Fruit fly (Drosophila melanogaster) whole organism, prepupa: ENCODE data around the gene Droj2.

Experiments
- CG10669 ChIP-seq: fragments of 200-800 bp; sonication (Bioruptor generic); optimal IDR thresholded peaks from 3 replicates; lab custom pipeline; 2018; ENCODE audit warnings: missing biosample characterization, mild to moderate bottlenecking, missing genetic modification characterization, moderate library complexity
- CG11294 ChIP-seq: fragments of 200-800 bp; sonication (Bioruptor generic); IDR thresholded peaks from 2 replicates; pipeline ENCODE4 v1.3.6; 2022; ENCODE audit warnings: missing biosample characterization, missing genetic modification characterization
- CG11902 ChIP-seq: fragments of 200-800 bp; sonication (Bioruptor generic); optimal IDR thresholded peaks from 3 replicates; lab custom pipeline; 2016; ENCODE audit warnings: missing biosample characterization, missing genetic modification characterization
- CG15336 ChIP-seq: fragments of 200-800 bp; sonication (Bioruptor generic); IDR thresholded peaks from 2 replicates; pipeline ENCODE4 v1.3.6; 2022; ENCODE audit warnings: missing biosample characterization, missing genetic modification characterization
- CG1621 ChIP-seq: fragments of 200-800 bp; sonication (Bioruptor generic); optimal IDR thresholded peaks from 3 replicates; lab custom pipeline; 2018; ENCODE audit warnings: missing biosample characterization, mild to moderate bottlenecking, missing genetic modification characterization
- CG16779 ChIP-seq: fragments of 200-800 bp; sonication (Bioruptor generic); optimal IDR thresholded peaks from 3 replicates; lab custom pipeline; 2017; ENCODE audit warnings: missing biosample characterization, mild to moderate bottlenecking, missing genetic modification characterization
- CG3032 ChIP-seq: fragments of 200-800 bp; optimal IDR thresholded peaks from 2 replicates; lab custom pipeline; 2019; ENCODE audit warnings: missing biosample characterization, mild to moderate bottlenecking, missing genetic modification characterization, moderate library complexity
- CG31627 ChIP-seq: fragments of 200-800 bp; sonication (Bioruptor generic); optimal IDR thresholded peaks from 3 replicates; lab custom pipeline; 2016; ENCODE audit warnings: missing biosample characterization, missing genetic modification characterization
- CG32006 ChIP-seq: fragments of 200-800 bp; sonication (Bioruptor generic); optimal IDR thresholded peaks from 3 replicates; lab custom pipeline; 2017; ENCODE audit warnings: missing biosample characterization, mild to moderate bottlenecking, missing genetic modification characterization
- CG34406 ChIP-seq: fragments of 200-800 bp; sonication (Bioruptor generic); optimal IDR thresholded peaks from 3 replicates; lab custom pipeline; 2016; ENCODE audit warnings: missing biosample characterization, missing genetic modification characterization
- CG6276 ChIP-seq: fragments of 200-800 bp; sonication (Bioruptor generic); optimal IDR thresholded peaks from 2 replicates; lab custom pipeline; 2017; ENCODE audit warnings: missing biosample characterization, mild to moderate bottlenecking, missing genetic modification characterization
- CG6792 ChIP-seq: fragments of 200-800 bp; sonication (Bioruptor generic); optimal IDR thresholded peaks from 3 replicates; lab custom pipeline; 2016; ENCODE audit warnings: missing biosample characterization, missing genetic modification characterization
- CG6808 ChIP-seq: fragments of 200-800 bp; sonication (Bioruptor generic); optimal IDR thresholded peaks from 3 replicates; lab custom pipeline; 2017; ENCODE audit warnings: missing biosample characterization, missing genetic modification characterization, mild to moderate bottlenecking, moderate library complexity, missing genetic modification reagents
- CG8319 ChIP-seq: fragments of 200-800 bp; sonication (Bioruptor generic); optimal IDR thresholded peaks from 3 replicates; lab custom pipeline; 2016; ENCODE audit warnings: missing biosample characterization, missing genetic modification characterization
- CG8632 ChIP-seq: fragments of 200-800 bp; sonication (Bioruptor generic); optimal IDR thresholded peaks from 3 replicates; lab custom pipeline; 2016; ENCODE audit warnings: missing biosample characterization, missing genetic modification characterization
- Eip93F ChIP-seq: fragments of 200-800 bp; sonication (Bioruptor generic); optimal IDR thresholded peaks from 2 replicates; lab custom pipeline; 2016; ENCODE audit warnings: missing biosample characterization, mild to moderate bottlenecking, missing genetic modification characterization
- Ets21C ChIP-seq: fragments of 200-800 bp; sonication (Bioruptor generic); optimal IDR thresholded peaks from 3 replicates; lab custom pipeline; 2016; ENCODE audit warnings: missing biosample characterization, missing genetic modification characterization
- Ets96B ChIP-seq: fragments of 200-800 bp; optimal IDR thresholded peaks from 2 replicates; lab custom pipeline; 2019; ENCODE audit warnings: missing biosample characterization, mild to moderate bottlenecking, missing genetic modification characterization, moderate library complexity
- Gug ChIP-seq: fragments of 200-800 bp; sonication (Bioruptor generic); IDR thresholded peaks from 2 replicates; pipeline ENCODE4 v1.3.6; 2022; ENCODE audit warnings: missing biosample characterization, missing genetic modification characterization
- Hr39 ChIP-seq: fragments of 200-800 bp; sonication (Bioruptor generic); optimal IDR thresholded peaks from 2 replicates; lab custom pipeline; 2016; ENCODE audit warnings: missing biosample characterization, missing genetic modification characterization
- Hr4 ChIP-seq: fragments of 200-800 bp; sonication (Bioruptor generic); optimal IDR thresholded peaks from 3 replicates; lab custom pipeline; 2016; ENCODE audit warnings: missing biosample characterization, missing genetic modification characterization
- Met ChIP-seq: fragments of 200-800 bp; sonication (Bioruptor generic); optimal IDR thresholded peaks from 3 replicates; lab custom pipeline; 2016; ENCODE audit warnings: missing biosample characterization, missing genetic modification characterization
- Smox ChIP-seq: fragments of 200-800 bp; sonication (Bioruptor generic); optimal IDR thresholded peaks from 3 replicates; lab custom pipeline; 2016; ENCODE audit warnings: missing biosample characterization, missing genetic modification characterization
- Sox14 ChIP-seq: fragments of 200-800 bp; sonication (Bioruptor generic); optimal IDR thresholded peaks from 3 replicates; lab custom pipeline; 2016; ENCODE audit warnings: missing biosample characterization, missing genetic modification characterization
- Sox15 ChIP-seq: fragments of 200-800 bp; sonication (Bioruptor generic); optimal IDR thresholded peaks from 3 replicates; lab custom pipeline; 2016; ENCODE audit warnings: missing biosample characterization, missing genetic modification characterization
- achi ChIP-seq: fragments of 200-800 bp; sonication (Bioruptor generic); optimal IDR thresholded peaks from 3 replicates; lab custom pipeline; 2016; ENCODE audit warnings: missing biosample characterization, missing genetic modification characterization
- cyc ChIP-seq: fragments of 200-800 bp; sonication (Bioruptor generic); optimal IDR thresholded peaks from 3 replicates; lab custom pipeline; 2016; ENCODE audit warnings: missing biosample characterization, missing genetic modification characterization
- dac ChIP-seq: fragments of 200-800 bp; sonication (Bioruptor generic); optimal IDR thresholded peaks from 2 replicates; lab custom pipeline; 2017; ENCODE audit warnings: missing biosample characterization, mild to moderate bottlenecking, missing genetic modification characterization
- eg ChIP-seq: fragments of 200-800 bp; sonication (Bioruptor generic); IDR thresholded peaks from 3 replicates; pipeline ENCODE4 v1.3.6; 2022; ENCODE audit warnings: missing biosample characterization, missing genetic modification characterization
- esn ChIP-seq: fragments of 200-800 bp; sonication (Bioruptor generic); optimal IDR thresholded peaks from 2 replicates; lab custom pipeline; 2016; ENCODE audit warnings: missing biosample characterization, mild to moderate bottlenecking, missing genetic modification characterization, moderate library complexity
- fd59A ChIP-seq: fragments of 200-800 bp; sonication (Bioruptor generic); optimal IDR thresholded peaks from 2 replicates; lab custom pipeline; 2017; ENCODE audit warnings: missing biosample characterization, mild to moderate bottlenecking, missing genetic modification characterization, missing genetic modification reagents
- fkh ChIP-seq: fragments of 200-800 bp; sonication (Bioruptor generic); optimal IDR thresholded peaks from 3 replicates; lab custom pipeline; 2017; ENCODE audit warnings: missing biosample characterization, mild to moderate bottlenecking, missing genetic modification characterization, moderate library complexity
- lz ChIP-seq: fragments of 200-800 bp; sonication (Bioruptor generic); optimal IDR thresholded peaks from 3 replicates; lab custom pipeline; 2016; ENCODE audit warnings: missing biosample characterization, missing genetic modification characterization
- net ChIP-seq: fragments of 200-800 bp; sonication (Bioruptor generic); optimal IDR thresholded peaks from 3 replicates; lab custom pipeline; 2016; ENCODE audit warnings: missing biosample characterization, missing genetic modification characterization
- pdm3 ChIP-seq: fragments of 200-800 bp; sonication (Bioruptor generic); optimal IDR thresholded peaks from 3 replicates; lab custom pipeline; 2016; ENCODE audit warnings: missing biosample characterization, missing genetic modification characterization
- ss ChIP-seq, 2 experiments: fragments of 200-800 bp; sonication (Bioruptor generic); optimal IDR thresholded peaks; 2 replicates in 1 of 2; 3 replicates in 1 of 2; lab custom pipeline; 2017 to 2018; ENCODE audit warnings: mild to moderate bottlenecking in 2 of 2, missing biosample characterization in 2 of 2, missing genetic modification characterization in 2 of 2, moderate library complexity in 1 of 2
- svp ChIP-seq: fragments of 200-800 bp; sonication (Bioruptor generic); peaks from one replicate; lab custom pipeline; 2016; ENCODE audit warnings: missing biosample characterization, missing genetic modification characterization

The Droj2 gene

dm6 chr3R:13381744-13382435, at the start of gene Droj2, which contains the start of gene mRpS21 (continued):
- TF ChIP-seq CG6276 (GFP tag; lab: Kevin White, UChicago) (no peak), CG6808 (GFP tag; lab: Kevin White, UChicago) (peak; percentile 38), Gug (no peak), CG32006 (GFP tag; lab: Kevin White, UChicago) (no peak), net (GFP tag; lab: Kevin White, UChicago) (no peak), Eip93F (GFP tag; lab: Kevin White, UChicago) (no peak), ss (GFP tag; optimal IDR thresholded peaks at IDR 0.05; lab: Kevin White, UChicago) (peak; percentile 14 to 55), Sox15 (GFP tag; lab: Kevin White, UChicago) (peak; percentile 30)

- TF ChIP-seq CG31627 (GFP tag; lab: Kevin White, UChicago) (no peak), pdm3 (GFP tag; lab: Kevin White, UChicago) (no peak), Met (no peak), CG3032 (no peak), CG8319 (no peak), CG6808 (GFP tag; lab: Kevin White, UChicago) (no peak), Sox15 (GFP tag; lab: Kevin White, UChicago) (no peak), CG6792 (GFP tag; lab: Kevin White, UChicago) (no peak)
Measured at dm6 chr3R:13333031-13333430, 48.9 kb upstream of the Droj2 start.

dm6 chr3R:13334007-13334406, 47.9 kb upstream of the Droj2 start, which contains the start of gene PK2-R2:
Gene PK2-R2 (minus strand): TSS chr3R:13334166.
- TF ChIP-seq fkh (GFP tag; lab: Kevin White, UChicago) (no peak), fd59A (GFP tag; lab: Kevin White, UChicago) (no peak), CG31627 (GFP tag; lab: Kevin White, UChicago) (no peak), eg (GFP tag; lab: Robert Waterston, UW) (no peak), CG1621 (tag; lab: Kevin White, UChicago) (no peak), CG34406 (no peak), svp (GFP tag; lab: Kevin White, UChicago) (no peak), cyc (GFP tag; lab: Kevin White, UChicago) (no peak), CG10669 (GFP tag; lab: Kevin White, UChicago) (no peak), CG6808 (GFP tag; lab: Kevin White, UChicago) (no peak), Hr39 (GFP tag; lab: Kevin White, UChicago) (no peak), Hr4 (GFP tag; lab: Kevin White, UChicago) (no peak), dac (GFP tag; lab: Kevin White, UChicago) (no peak), CG15336 (GFP tag; lab: Robert Waterston, UW) (no peak), lz (no peak), CG11294 (GFP tag; lab: Robert Waterston, UW) (no peak), Smox (GFP tag; lab: Kevin White, UChicago) (no peak), Ets21C (GFP tag; lab: Kevin White, UChicago) (no peak), net (GFP tag; lab: Kevin White, UChicago) (no peak)

dm6 chr3R:13338030-13338429, 43.9 kb upstream of the Droj2 start, which contains the start of gene PK2-R1:
Gene PK2-R1 (plus strand): TSS chr3R:13338330.
- no peak for TF ChIP-seq CG11902
- TF ChIP-seq fd59A (GFP tag; lab: Kevin White, UChicago): no peak
- no peak for TF ChIP-seq achi (GFP tag; lab: Kevin White, UChicago)
- TF ChIP-seq Eip93F (GFP tag; lab: Kevin White, UChicago): no peak
- no peak for TF ChIP-seq CG8632
- TF ChIP-seq Sox14 (GFP tag; lab: Kevin White, UChicago): no peak
- no peak for TF ChIP-seq esn (GFP tag; lab: Kevin White, UChicago)
- no peak for TF ChIP-seq CG3032
- TF ChIP-seq CG6276 (GFP tag; lab: Kevin White, UChicago): no peak
- TF ChIP-seq fkh (GFP tag; lab: Kevin White, UChicago): no peak
- TF ChIP-seq net (GFP tag; lab: Kevin White, UChicago): no peak
- no peak for TF ChIP-seq CG8319
- no peak for TF ChIP-seq CG16779 (tag; lab: Kevin White, UChicago)
- TF ChIP-seq Sox15 (GFP tag; lab: Kevin White, UChicago): no peak
- no peak for TF ChIP-seq Ets96B (tag; lab: Kevin White, UChicago)
